Fruit fly (Drosophila melanogaster): Measurements from ENCODE around the gene CG34178.

The CG34178 gene

DNA sequence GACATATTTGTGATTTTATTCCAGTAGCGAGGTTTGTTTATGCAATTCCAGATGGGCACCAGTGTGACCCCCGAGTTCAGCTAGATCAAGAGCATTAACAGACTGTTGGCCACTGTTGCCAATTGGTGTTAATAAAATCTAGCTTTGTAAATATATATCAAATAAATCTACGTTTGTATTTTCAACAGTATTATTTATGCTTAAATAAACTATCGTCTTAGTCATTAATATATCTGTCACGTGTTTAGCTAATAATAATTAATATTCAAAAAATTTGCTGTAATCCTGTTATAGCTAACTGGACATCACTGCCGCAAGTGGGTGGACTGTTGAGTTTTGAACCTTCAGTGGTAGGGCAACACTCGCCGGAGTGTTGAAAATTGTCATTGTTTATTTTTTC lies 25.8 kb downstream of the CG34178 start, which contains the start of the genes mRpL27 and CG15435 (continued):
- TF ChIP-seq bab2 (GFP tag; optimal IDR thresholded peaks at IDR 0.05) = no peak
- TF ChIP-seq Mad (GFP tag; optimal IDR thresholded peaks at IDR 0.05) = no peak
- TF ChIP-seq CG2116 (GFP tag; optimal IDR thresholded peaks at IDR 0.05) = peak; percentile 41
- TF ChIP-seq crol (GFP tag; IDR thresholded peaks at IDR 0.05) = no peak
- peak; percentile 39 for TF ChIP-seq nerfin-1 (tag; optimal IDR thresholded peaks at IDR 0.05)
- TF ChIP-seq CG11085 (GFP tag; IDR thresholded peaks at IDR 0.05) = no peak
- peak; percentile 61 for TF ChIP-seq CG15514 (GFP tag; optimal IDR thresholded peaks at IDR 0.05)
- TF ChIP-seq CG15269 (tag; optimal IDR thresholded peaks at IDR 0.05) = peak; percentile 49
- no peak for TF ChIP-seq HmgD (GFP tag; optimal IDR thresholded peaks at IDR 0.05)
- TF ChIP-seq CG11093 (GFP tag; IDR thresholded peaks at IDR 0.05) = no peak
- TF ChIP-seq CG11247 (GFP tag; IDR thresholded peaks at IDR 0.05) = no peak
- TF ChIP-seq grn (GFP tag; optimal IDR thresholded peaks at IDR 0.05) = no peak
- TF ChIP-seq CG14710 (tag; optimal IDR thresholded peaks at IDR 0.05) = peak; percentile 100
- TF ChIP-seq gsb (GFP tag; IDR thresholded peaks at IDR 0.05) = no peak
- TF ChIP-seq CG9932 (GFP tag; IDR thresholded peaks at IDR 0.05) = peak; percentile 48
- TF ChIP-seq tap (tag; optimal IDR thresholded peaks at IDR 0.05) = no peak
- no peak for TF ChIP-seq p53 (GFP tag; optimal IDR thresholded peaks at IDR 0.05)
- peak; percentile 42 for TF ChIP-seq CG4328 (GFP tag; optimal IDR thresholded peaks at IDR 0.05)
- TF ChIP-seq CG9215 (GFP tag; IDR thresholded peaks at IDR 0.05) = no peak
- no peak for TF ChIP-seq lbe (GFP tag; optimal IDR thresholded peaks at IDR 0.05)
- TF ChIP-seq zf30C (GFP tag; optimal IDR thresholded peaks at IDR 0.05) = no peak
- no peak for TF ChIP-seq Dad (GFP tag; optimal IDR thresholded peaks at IDR 0.05)
- no peak for TF ChIP-seq Sox100B (GFP tag; optimal IDR thresholded peaks at IDR 0.05)
- TF ChIP-seq ro (GFP tag; IDR thresholded peaks at IDR 0.05) = no peak
- peak; percentile 75 for TF ChIP-seq YL-1 (GFP tag; optimal IDR thresholded peaks at IDR 0.05)
- TF ChIP-seq Poxn (GFP tag; IDR thresholded peaks at IDR 0.05) = no peak
- no peak for TF ChIP-seq Hey (tag; optimal IDR thresholded peaks at IDR 0.05)
- TF ChIP-seq Dip3 (GFP tag; optimal IDR thresholded peaks at IDR 0.05) = peak; percentile 30
- TF ChIP-seq CG10274 (GFP tag; optimal IDR thresholded peaks at IDR 0.05) = no peak
- TF ChIP-seq NC2β (GFP tag; optimal IDR thresholded peaks at IDR 0.05) = no peak
- TF ChIP-seq fd3F (GFP tag; optimal IDR thresholded peaks at IDR 0.05) = no peak
- no peak for TF ChIP-seq Kr (GFP tag; optimal IDR thresholded peaks at IDR 0.05)
- TF ChIP-seq sd (tag; optimal IDR thresholded peaks at IDR 0.05) = peak; percentile 0
- TF ChIP-seq CG7556 (GFP tag; optimal IDR thresholded peaks at IDR 0.05) = peak; percentile 7
- no peak for TF ChIP-seq CG3407 (GFP tag; optimal IDR thresholded peaks at IDR 0.05)
- no peak for TF ChIP-seq CG3163 (GFP tag; optimal IDR thresholded peaks at IDR 0.05)
- no peak for TF ChIP-seq Jarid2 (GFP tag; optimal IDR thresholded peaks at IDR 0.05)
- TF ChIP-seq Usf (GFP tag; optimal IDR thresholded peaks at IDR 0.05) = no peak
- TF ChIP-seq ERR (GFP tag; optimal IDR thresholded peaks at IDR 0.05) = no peak
- TF ChIP-seq Hr39 (optimal IDR thresholded peaks at IDR 0.05) = no peak
- no peak for TF ChIP-seq CG16815 (GFP tag; optimal IDR thresholded peaks at IDR 0.05)
- TF ChIP-seq Abd-B (GFP tag; optimal IDR thresholded peaks at IDR 0.05) = peak; percentile 10
- no peak for TF ChIP-seq ranshi (GFP tag; IDR thresholded peaks at IDR 0.05)
- TF ChIP-seq pum (GFP tag; optimal IDR thresholded peaks at IDR 0.05) = no peak
- no peak for TF ChIP-seq fd64A (GFP tag; optimal IDR thresholded peaks at IDR 0.05)
- no peak for TF ChIP-seq ase (GFP tag; IDR thresholded peaks at IDR 0.05)
- peak; percentile 59 for TF ChIP-seq CG17829 (tag; optimal IDR thresholded peaks at IDR 0.05)
- no peak for TF ChIP-seq nau (GFP tag; optimal IDR thresholded peaks at IDR 0.05)
- TF ChIP-seq sob (GFP tag; IDR thresholded peaks at IDR 0.05) = no peak
- TF ChIP-seq CG1602 (GFP tag; optimal IDR thresholded peaks at IDR 0.05) = no peak
- no peak for TF ChIP-seq CG4820 (GFP tag; optimal IDR thresholded peaks at IDR 0.05)
- no peak for TF ChIP-seq Six4 (GFP tag; optimal IDR thresholded peaks at IDR 0.05)
- TF ChIP-seq CG4282 (GFP tag; optimal IDR thresholded peaks at IDR 0.05) = no peak
